Worm (Caenorhabditis elegans): ENCODE data around the gene C29F7.1.

ce11 chrX:13419884-13420339, 10.2 kb downstream of the C29F7.1 start, which contains the start of gene C29F7.3:
- no peak for TF ChIP-seq hmg-4 (GFP tag; optimal IDR thresholded peaks at IDR 0.05)
- no peak for TF ChIP-seq ceh-36 (tag; optimal IDR thresholded peaks at IDR 0.05)
- TF ChIP-seq tbx-37 (GFP tag; conservative IDR thresholded peaks at IDR 0.05) = no peak
- no peak for TF ChIP-seq B0310.2 (tag; optimal IDR thresholded peaks at IDR 0.05)
- no peak for TF ChIP-seq tbx-11 (GFP tag; IDR thresholded peaks at IDR 0.05)
- TF ChIP-seq ama-1 (optimal IDR thresholded peaks at IDR 0.05) = no peak
- no peak for TF ChIP-seq F13C5.2 (tag; optimal IDR thresholded peaks at IDR 0.05)
- no peak for TF ChIP-seq flt-1 (GFP tag; IDR thresholded peaks at IDR 0.05)
- TF ChIP-seq pes-1 (GFP tag; IDR thresholded peaks at IDR 0.05) = no peak
- TF ChIP-seq ets-7 (tag; optimal IDR thresholded peaks at IDR 0.05) = no peak
